Worm (Caenorhabditis elegans) whole organism, early embryonic: ENCODE measurements around the gene Y110A2AL.6.

ENCODE experiments used
- B0310.2 ChIP-seq: sonication (generic microtip); optimal IDR thresholded peaks from 2 replicates; lab custom pipeline; 2016; ENCODE audit warnings: mild to moderate bottlenecking, missing genetic modification characterization, missing compliant biosample characterization
- F13C5.2 ChIP-seq: sonication (generic microtip); optimal IDR thresholded peaks from 2 replicates; lab custom pipeline; 2017; ENCODE audit warnings: mild to moderate bottlenecking, missing genetic modification characterization, inconsistent platforms, missing compliant biosample characterization
- aly-1 ChIP-seq: sonication (generic microtip); optimal IDR thresholded peaks from 2 replicates; lab custom pipeline; 2016; ENCODE audit warnings: missing genetic modification characterization, missing compliant biosample characterization
- ama-1 ChIP-seq: fragments of 150-350 bp; optimal IDR thresholded peaks from 2 replicates; lab custom pipeline; 2014
- ceh-13 ChIP-seq: fragments of 200-800 bp; sonication (Bioruptor generic); optimal IDR thresholded peaks from 2 replicates; lab custom pipeline; 2018; ENCODE audit warnings: mild to moderate bottlenecking, missing genetic modification characterization, missing compliant biosample characterization
- ceh-36 ChIP-seq: sonication (generic microtip); optimal IDR thresholded peaks from 2 replicates; lab custom pipeline; 2016; ENCODE audit warnings: missing genetic modification characterization, inconsistent platforms, missing compliant biosample characterization
- ets-7 ChIP-seq: sonication (generic microtip); optimal IDR thresholded peaks from 2 replicates; lab custom pipeline; 2016; ENCODE audit warnings: missing genotype, missing genetic modification characterization, missing compliant biosample characterization
- flt-1 ChIP-seq: fragments of 200-800 bp; sonication (Bioruptor generic); IDR thresholded peaks from 2 replicates; pipeline ENCODE4 v1.3.6; 2022; ENCODE audit warnings: missing genetic modification characterization, missing compliant biosample characterization
- hmbx-1 ChIP-seq: sonication (generic microtip); optimal IDR thresholded peaks from 2 replicates; lab custom pipeline; 2016; ENCODE audit warnings: mild to moderate bottlenecking, missing genetic modification characterization, missing compliant biosample characterization
- hmg-4 ChIP-seq: fragments of 200-800 bp; sonication (Bioruptor generic); optimal IDR thresholded peaks from 2 replicates; lab custom pipeline; 2018; ENCODE audit warnings: mild to moderate bottlenecking, missing genetic modification characterization, missing compliant biosample characterization
- hnd-1 ChIP-seq: sonication (generic microtip); optimal IDR thresholded peaks from 2 replicates; lab custom pipeline; 2016; ENCODE audit warnings: missing genetic modification characterization, missing compliant biosample characterization
- pes-1 ChIP-seq: fragments of 200-800 bp; sonication (Bioruptor generic); IDR thresholded peaks from 2 replicates; pipeline ENCODE4 v1.3.6; 2022; ENCODE audit warnings: missing genetic modification reagents, missing genetic modification characterization, missing compliant biosample characterization
- scrt-1 ChIP-seq: fragments of 200-800 bp; sonication (Bioruptor generic); IDR thresholded peaks from 2 replicates; pipeline ENCODE4 v1.3.6; 2022; ENCODE audit warnings: missing genetic modification characterization, missing compliant biosample characterization
- sea-1 ChIP-seq: fragments of 200-800 bp; sonication (Bioruptor generic); conservative IDR thresholded peaks from 2 replicates; pipeline ENCODE4 v1.3.6; 2022; ENCODE audit warnings: missing genetic modification characterization, missing compliant biosample characterization
- tbx-11 ChIP-seq: fragments of 200-800 bp; sonication (Bioruptor generic); IDR thresholded peaks from 2 replicates; pipeline ENCODE4 v1.3.6; 2022; ENCODE audit warnings: missing genetic modification characterization, missing compliant biosample characterization
- tbx-37 ChIP-seq: fragments of 200-800 bp; sonication (Bioruptor generic); conservative IDR thresholded peaks from 2 replicates; pipeline ENCODE4 v1.3.6; 2022; ENCODE audit warnings: missing genetic modification reagents, missing genetic modification characterization, missing compliant biosample characterization
- tra-4 ChIP-seq: sonication (generic microtip); optimal IDR thresholded peaks from 2 replicates; lab custom pipeline; 2017; ENCODE audit warnings: missing genetic modification characterization, missing compliant biosample characterization

Gene Y110A2AL.6

ce11 chrII:2832539-2832938 lies 8.9 kb downstream of the Y110A2AL.6 start:
- peak; percentile 9 for TF ChIP-seq hmg-4 (GFP tag; lab: Kevin White, UChicago)
- TF ChIP-seq F13C5.2 (tag; lab: Kevin White, UChicago), result no peak

- no peak for TF ChIP-seq scrt-1 (GFP tag; lab: Robert Waterston, UW)
Observed at ce11 chrII:2832098-2832497, 9.3 kb downstream of the Y110A2AL.6 start.

ce11 chrII:2831173-2831572 lies 10.3 kb downstream of the Y110A2AL.6 start, which contains the start of gene K12H6.6:
TSS of gene K12H6.6 (minus strand) at chrII:2831233.
- TF ChIP-seq B0310.2 (tag; lab: Kevin White, UChicago), result no peak
- TF ChIP-seq tbx-11 (GFP tag; lab: Robert Waterston, UW), result no peak
- TF ChIP-seq hnd-1, result no peak
- no peak for TF ChIP-seq hmbx-1
- no peak for TF ChIP-seq flt-1
- TF ChIP-seq ceh-36 (tag; lab: Kevin White, UChicago), result no peak
- TF ChIP-seq pes-1 (GFP tag; lab: Robert Waterston, UW), result no peak
- TF ChIP-seq ceh-13, result no peak
- no peak for TF ChIP-seq ets-7 (tag; lab: Kevin White, UChicago)
- TF ChIP-seq F13C5.2 (tag; lab: Kevin White, UChicago), result no peak
- no peak for TF ChIP-seq ama-1
- TF ChIP-seq tbx-37 (GFP tag; lab: Robert Waterston, UW), result no peak
- no peak for TF ChIP-seq aly-1
- TF ChIP-seq scrt-1 (GFP tag; lab: Robert Waterston, UW), result no peak
- no peak for TF ChIP-seq sea-1
- no peak for TF ChIP-seq tra-4 (tag; lab: Kevin White, UChicago)

ce11 chrII:2830144-2830543 lies 11.3 kb downstream of the Y110A2AL.6 start:
- TF ChIP-seq B0310.2 (tag; lab: Kevin White, UChicago) (no peak), hmg-4 (GFP tag; lab: Kevin White, UChicago) (no peak), F13C5.2 (tag; lab: Kevin White, UChicago) (no peak), hnd-1 (no peak), ama-1 (no peak), ets-7 (tag; lab: Kevin White, UChicago) (no peak), hmbx-1 (no peak), ceh-13 (no peak), tbx-11 (GFP tag; lab: Robert Waterston, UW) (no peak), tbx-37 (GFP tag; lab: Robert Waterston, UW) (no peak), aly-1 (no peak), sea-1 (no peak), flt-1 (no peak), ceh-36 (tag; lab: Kevin White, UChicago) (no peak), scrt-1 (GFP tag; lab: Robert Waterston, UW) (no peak), pes-1 (GFP tag; lab: Robert Waterston, UW) (no peak), tra-4 (tag; lab: Kevin White, UChicago) (no peak)

DNA sequence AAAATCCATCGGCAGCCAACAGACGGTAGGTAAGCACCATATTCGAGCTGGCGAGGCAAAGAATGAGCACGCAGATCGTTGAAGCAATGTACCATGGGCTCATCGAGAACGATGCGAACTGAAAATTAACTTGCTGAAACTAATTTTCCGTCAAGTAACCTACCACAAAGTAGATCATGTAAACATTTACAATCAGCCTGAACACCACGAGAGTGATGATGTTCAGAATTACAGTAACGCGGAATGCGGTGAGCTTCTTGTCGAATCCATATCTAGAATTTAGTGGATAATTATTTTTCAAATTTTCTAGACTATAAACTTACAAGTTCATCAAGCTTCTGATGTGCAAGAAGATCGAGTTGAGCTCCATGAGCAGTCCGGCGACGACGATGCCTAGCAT lies 11.9 kb downstream of the Y110A2AL.6 start:
- TF ChIP-seq F13C5.2 (tag; lab: Kevin White, UChicago) (no peak), ets-7 (tag; lab: Kevin White, UChicago) (no peak), ama-1 (no peak), ceh-13 (no peak), tbx-37 (GFP tag; lab: Robert Waterston, UW) (no peak), ceh-36 (tag; lab: Kevin White, UChicago) (no peak), tra-4 (tag; lab: Kevin White, UChicago) (no peak), pes-1 (GFP tag; lab: Robert Waterston, UW) (no peak)

ce11 chrII:2827859-2828403 lies 13.5 kb downstream of the Y110A2AL.6 start, which contains the start of gene K12H6.8:
TSS of gene K12H6.8 (plus strand) at chrII:2827896.
- TF ChIP-seq ets-7 (tag; lab: Kevin White, UChicago) (no peak), ama-1 (peak; percentile 73), hmg-4 (GFP tag; lab: Kevin White, UChicago) (no peak)

DNA sequence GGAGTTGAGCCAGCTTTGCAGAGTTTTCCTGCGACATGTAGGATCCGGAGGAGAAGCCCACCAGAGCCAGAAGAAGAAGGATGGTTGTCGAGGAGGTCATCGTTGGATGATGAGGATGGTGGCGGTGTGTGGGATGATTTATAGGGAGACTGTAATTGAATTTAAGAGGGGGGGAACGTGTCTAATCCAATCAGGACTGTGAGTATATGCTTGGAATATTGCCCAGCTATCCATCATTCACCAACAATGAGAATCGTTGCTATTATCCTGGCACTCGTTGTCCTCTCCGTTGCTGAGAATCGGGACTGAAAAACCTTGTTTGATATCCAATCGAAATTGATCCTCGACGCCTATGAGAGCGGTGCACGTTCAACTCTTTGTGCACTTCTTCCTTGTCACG lies 15.4 kb downstream of the Y110A2AL.6 start, which contains the start of gene K12H6.5:
K12H6.5 (minus strand) TSS at position 101 of the 400 bp plus-strand sequence.
- TF ChIP-seq tra-4 (tag; lab: Kevin White, UChicago) (no peak), tbx-11 (GFP tag; lab: Robert Waterston, UW) (no peak), F13C5.2 (tag; lab: Kevin White, UChicago) (no peak), hmg-4 (GFP tag; lab: Kevin White, UChicago) (no peak), pes-1 (GFP tag; lab: Robert Waterston, UW) (no peak), flt-1 (no peak), ceh-36 (tag; lab: Kevin White, UChicago) (no peak), scrt-1 (GFP tag; lab: Robert Waterston, UW) (no peak), ets-7 (tag; lab: Kevin White, UChicago) (no peak), sea-1 (no peak), B0310.2 (tag; lab: Kevin White, UChicago) (no peak), aly-1 (no peak), hmbx-1 (no peak), hnd-1 (no peak)

ce11 chrII:2824169-2824568 lies 17.3 kb downstream of the Y110A2AL.6 start, which contains the start of the genes K12H6.4 and K12H6.9:
TSS of gene K12H6.4 (minus strand) at chrII:2824269.
TSS of gene K12H6.9 (plus strand) at chrII:2824404.
- TF ChIP-seq B0310.2 (tag; lab: Kevin White, UChicago) (no peak), ceh-36 (tag; lab: Kevin White, UChicago) (no peak), aly-1 (no peak), ceh-13 (no peak), ama-1 (no peak), tbx-37 (GFP tag; lab: Robert Waterston, UW) (no peak), scrt-1 (GFP tag; lab: Robert Waterston, UW) (no peak), ets-7 (tag; lab: Kevin White, UChicago) (no peak)
